Fruit fly (Drosophila melanogaster) whole organism, embryonic: ENCODE results near the gene CG12990.

Experiments
- Adf1 ChIP-seq: fragments of 200-800 bp; sonication (Bioruptor generic); IDR thresholded peaks from 2 replicates; pipeline ENCODE4 v1.3.6; 2022; ENCODE audit warnings: missing biosample characterization, missing genetic modification characterization
- B-H2 ChIP-seq: fragments of 200-800 bp; sonication (Bioruptor generic); optimal IDR thresholded peaks from 2 replicates; lab custom pipeline; 2018; ENCODE audit warnings: missing biosample characterization, mild to moderate bottlenecking, missing genetic modification characterization
- Bdp1 ChIP-seq: fragments of 200-800 bp; sonication (Bioruptor generic); optimal IDR thresholded peaks from 3 replicates; lab custom pipeline; 2016; ENCODE audit warnings: missing biosample characterization, missing genetic modification characterization
- C15 ChIP-seq: fragments of 200-800 bp; sonication (Bioruptor generic); IDR thresholded peaks from 3 replicates; pipeline ENCODE4 v1.3.6; 2022; ENCODE audit warnings: missing biosample characterization, missing genetic modification characterization
- CG1024 ChIP-seq: fragments of 200-800 bp; sonication (Bioruptor generic); IDR thresholded peaks from 2 replicates; pipeline ENCODE4 v1.3.6; 2022; ENCODE audit warnings: missing biosample characterization, missing genetic modification characterization
- CG13296 ChIP-seq: fragments of 200-800 bp; sonication (Bioruptor generic); optimal IDR thresholded peaks from 3 replicates; lab custom pipeline; 2018; ENCODE audit warnings: missing biosample characterization, mild to moderate bottlenecking, missing genetic modification characterization
- CG13894 ChIP-seq: fragments of 200-800 bp; sonication (Bioruptor generic); optimal IDR thresholded peaks from 3 replicates; lab custom pipeline; 2018; ENCODE audit warnings: missing biosample characterization, mild to moderate bottlenecking, missing genetic modification characterization, moderate library complexity
- CG14710 ChIP-seq: fragments of 200-800 bp; sonication (Bioruptor generic); optimal IDR thresholded peaks from 3 replicates; lab custom pipeline; 2019; ENCODE audit warnings: missing biosample characterization, mild to moderate bottlenecking, missing genetic modification characterization, moderate library complexity
- CG15269 ChIP-seq: fragments of 200-800 bp; sonication (Bioruptor generic); optimal IDR thresholded peaks from 2 replicates; lab custom pipeline; 2018; ENCODE audit warnings: missing biosample characterization, mild to moderate bottlenecking, missing genetic modification characterization, moderate library complexity
- CG17912 ChIP-seq: fragments of 200-800 bp; sonication (Bioruptor generic); optimal IDR thresholded peaks from 2 replicates; lab custom pipeline; 2018; ENCODE audit warnings: missing biosample characterization, mild to moderate bottlenecking, missing genetic modification characterization
- CG18764 ChIP-seq: fragments of 200-800 bp; sonication (Bioruptor generic); optimal IDR thresholded peaks from 3 replicates; lab custom pipeline; 2016; ENCODE audit warnings: missing biosample characterization, missing genetic modification characterization
- CG2678 ChIP-seq: fragments of 200-800 bp; sonication (Bioruptor generic); optimal IDR thresholded peaks from 3 replicates; lab custom pipeline; 2019; ENCODE audit warnings: missing biosample characterization, mild to moderate bottlenecking, missing genetic modification characterization, moderate library complexity
- CG30431 ChIP-seq: fragments of 200-800 bp; sonication (Bioruptor generic); optimal IDR thresholded peaks from 2 replicates; lab custom pipeline; 2017; ENCODE audit warnings: missing biosample characterization, missing genetic modification characterization
- CG31441 ChIP-seq: fragments of 200-800 bp; sonication (Bioruptor generic); IDR thresholded peaks from 2 replicates; pipeline ENCODE4 v1.3.6; 2022; ENCODE audit warnings: missing biosample characterization, missing genetic modification characterization
- CG33213 ChIP-seq: fragments of 200-800 bp; sonication (Bioruptor generic); optimal IDR thresholded peaks from 3 replicates; lab custom pipeline; 2016; ENCODE audit warnings: missing biosample characterization, missing genetic modification characterization
- CG43689 ChIP-seq: fragments of 200-800 bp; sonication (Bioruptor generic); IDR thresholded peaks from 2 replicates; pipeline ENCODE4 v1.3.6; 2022; ENCODE audit warnings: missing biosample characterization, missing genetic modification characterization
- CG7745 ChIP-seq: fragments of 200-800 bp; sonication (Bioruptor generic); optimal IDR thresholded peaks from 2 replicates; lab custom pipeline; 2018; ENCODE audit warnings: missing biosample characterization, mild to moderate bottlenecking, missing genetic modification characterization, moderate library complexity
- D19A ChIP-seq: fragments of 200-800 bp; optimal IDR thresholded peaks from 3 replicates; lab custom pipeline; 2019; ENCODE audit warnings: missing biosample characterization, mild to moderate bottlenecking, missing genetic modification characterization, moderate library complexity
- Dek ChIP-seq: fragments of 200-800 bp; sonication (Bioruptor generic); optimal IDR thresholded peaks from 3 replicates; lab custom pipeline; 2019; ENCODE audit warnings: missing biosample characterization, mild to moderate bottlenecking, missing genetic modification characterization, moderate library complexity
- Dfd ChIP-seq, 2 experiments: fragments of >200 bp; optimal IDR thresholded peaks; 2 replicates each; lab custom pipeline; 2017; ENCODE audit warnings: missing biosample characterization in 2 of 2, missing genetic modification characterization in 2 of 2
- HLH54F ChIP-seq: fragments of 200-800 bp; sonication (Bioruptor generic); optimal IDR thresholded peaks from 3 replicates; lab custom pipeline; 2016; ENCODE audit warnings: missing biosample characterization, missing genetic modification characterization
- Hr51 ChIP-seq, 2 experiments: fragments of 200-800 bp; sonication (Bioruptor generic); optimal IDR thresholded peaks; 2 replicates in 1 of 2; 3 replicates in 1 of 2; lab custom pipeline; 2016 to 2018; ENCODE audit warnings: missing biosample characterization in 2 of 2, missing genetic modification characterization in 2 of 2, mild to moderate bottlenecking in 1 of 2, moderate library complexity in 1 of 2
- PHDP ChIP-seq: fragments of 200-800 bp; sonication (Bioruptor generic); optimal IDR thresholded peaks from 3 replicates; lab custom pipeline; 2018; ENCODE audit warnings: missing biosample characterization, mild to moderate bottlenecking, missing genetic modification characterization, moderate library complexity
- Pdp1 ChIP-seq, 2 experiments: fragments of 200-800 bp; sonication (Bioruptor generic); optimal IDR thresholded peaks; 3 replicates each; lab custom pipeline; 2016; ENCODE audit warnings: missing biosample characterization in 2 of 2, missing genetic modification characterization in 2 of 2, mild to moderate bottlenecking in 1 of 2, moderate library complexity in 1 of 2
- Sry-β ChIP-seq: fragments of 200-800 bp; sonication (Bioruptor generic); optimal IDR thresholded peaks from 2 replicates; lab custom pipeline; 2018; ENCODE audit warnings: missing biosample characterization, mild to moderate bottlenecking, missing genetic modification characterization, moderate library complexity
- Sry-δ ChIP-seq: fragments of 200-800 bp; sonication (Bioruptor generic); optimal IDR thresholded peaks from 2 replicates; lab custom pipeline; 2016; ENCODE audit warnings: missing biosample characterization, missing genetic modification characterization
- ase ChIP-seq: fragments of 200-800 bp; sonication (Bioruptor generic); IDR thresholded peaks from 3 replicates; pipeline ENCODE4 v1.3.6; 2022; ENCODE audit warnings: missing biosample characterization, missing genetic modification characterization
- ato ChIP-seq: fragments of 200-800 bp; sonication (Bioruptor generic); IDR thresholded peaks from 2 replicates; pipeline ENCODE4 v1.3.6; 2022; ENCODE audit warnings: missing biosample characterization, missing genetic modification characterization; ENCODE audit not compliant: partially characterized antibody
- bigmax ChIP-seq: fragments of 200-800 bp; sonication (Bioruptor generic); optimal IDR thresholded peaks from 2 replicates; lab custom pipeline; 2018; ENCODE audit warnings: missing biosample characterization, mild to moderate bottlenecking, missing genetic modification characterization
- br ChIP-seq: fragments of >200 bp; optimal IDR thresholded peaks from 2 replicates; lab custom pipeline; 2017
- crc ChIP-seq: fragments of 200-800 bp; sonication (Bioruptor generic); optimal IDR thresholded peaks from 2 replicates; lab custom pipeline; 2016; ENCODE audit warnings: missing biosample characterization, missing genetic modification characterization
- crp ChIP-seq, 2 experiments: fragments of 200-800 bp; sonication (Bioruptor generic); optimal IDR thresholded peaks; 2 replicates in 1 of 2; 3 replicates in 1 of 2; lab custom pipeline; 2017; ENCODE audit warnings: missing biosample characterization in 2 of 2, missing genetic modification characterization in 2 of 2, mild to moderate bottlenecking in 1 of 2, moderate library complexity in 1 of 2
- en ChIP-seq: fragments of 200-800 bp; sonication (Bioruptor generic); optimal IDR thresholded peaks from 2 replicates; lab custom pipeline; 2016; ENCODE audit warnings: missing biosample characterization, missing genetic modification characterization
- exex ChIP-seq: fragments of 200-800 bp; sonication (Bioruptor generic); optimal IDR thresholded peaks from 4 replicates; lab custom pipeline; 2018; ENCODE audit warnings: missing biosample characterization, mild to moderate bottlenecking, missing genetic modification characterization, moderate library complexity
- gcm ChIP-seq: fragments of 200-800 bp; sonication (Bioruptor generic); optimal IDR thresholded peaks from 2 replicates; lab custom pipeline; 2019; ENCODE audit warnings: missing biosample characterization, mild to moderate bottlenecking, missing genetic modification characterization, moderate library complexity
- gcm2 ChIP-seq: fragments of 200-800 bp; sonication (Bioruptor generic); optimal IDR thresholded peaks from 2 replicates; lab custom pipeline; 2016; ENCODE audit warnings: missing biosample characterization, missing genetic modification characterization
- grau ChIP-seq: fragments of 200-800 bp; optimal IDR thresholded peaks from 3 replicates; lab custom pipeline; 2019; ENCODE audit warnings: missing biosample characterization, mild to moderate bottlenecking, missing genetic modification characterization, moderate library complexity
- gt ChIP-seq: fragments of 200-800 bp; sonication (Bioruptor generic); IDR thresholded peaks from 2 replicates; pipeline ENCODE4 v1.3.6; 2022; ENCODE audit warnings: missing biosample characterization, missing genetic modification characterization
- klu ChIP-seq: fragments of 200-800 bp; sonication (Bioruptor generic); IDR thresholded peaks from 2 replicates; pipeline ENCODE4 v1.3.6; 2022; ENCODE audit warnings: missing biosample characterization, missing genetic modification characterization
- mam ChIP-seq: fragments of 200-800 bp; sonication (Bioruptor generic); optimal IDR thresholded peaks from 3 replicates; lab custom pipeline; 2016; ENCODE audit warnings: missing biosample characterization, missing genetic modification characterization
- mirr ChIP-seq: fragments of 200-800 bp; sonication (Bioruptor generic); optimal IDR thresholded peaks from 3 replicates; lab custom pipeline; 2018; ENCODE audit warnings: missing biosample characterization, mild to moderate bottlenecking, missing genetic modification characterization
- pho ChIP-seq: fragments of 200-800 bp; sonication (Bioruptor generic); optimal IDR thresholded peaks from 2 replicates; lab custom pipeline; 2016; ENCODE audit warnings: missing biosample characterization, missing genetic modification characterization
- row ChIP-seq: fragments of 200-800 bp; sonication (Bioruptor generic); IDR thresholded peaks from 3 replicates; pipeline ENCODE4 v1.3.6; 2022; ENCODE audit warnings: missing biosample characterization, missing genetic modification characterization
- sc ChIP-seq, 3 experiments: fragments of >200 bp in 2 of 3; fragments of 200-800 bp in 1 of 3; sonication (Bioruptor generic) in 1 of 3; optimal IDR thresholded peaks; 2 replicates in 2 of 3; 3 replicates in 1 of 3; lab custom pipeline; 2017; ENCODE audit warnings: mild to moderate bottlenecking in 1 of 3, missing biosample characterization in 1 of 3, missing genetic modification characterization in 1 of 3, missing genetic modification reagents in 1 of 3
- slp2 ChIP-seq: fragments of 200-800 bp; sonication (Bioruptor generic); optimal IDR thresholded peaks from 2 replicates; lab custom pipeline; 2016; ENCODE audit warnings: missing biosample characterization, missing genetic modification characterization
- sob ChIP-seq: fragments of 200-800 bp; sonication (Bioruptor generic); IDR thresholded peaks from 2 replicates; pipeline ENCODE4 v1.3.6; 2022; ENCODE audit warnings: missing biosample characterization, missing genetic modification characterization
- sug ChIP-seq: fragments of 200-800 bp; optimal IDR thresholded peaks from 2 replicates; lab custom pipeline; 2019; ENCODE audit warnings: missing biosample characterization, mild to moderate bottlenecking, missing genetic modification characterization, moderate library complexity
- usp ChIP-seq: fragments of >200 bp; optimal IDR thresholded peaks from 2 replicates; lab custom pipeline; 2017; ENCODE audit warnings: missing biosample characterization, missing genetic modification characterization
- zen ChIP-seq: fragments of 200-800 bp; sonication (Bioruptor generic); optimal IDR thresholded peaks from 3 replicates; lab custom pipeline; 2018; ENCODE audit warnings: missing biosample characterization, mild to moderate bottlenecking, missing genetic modification characterization, moderate library complexity

Gene CG12990

DNA sequence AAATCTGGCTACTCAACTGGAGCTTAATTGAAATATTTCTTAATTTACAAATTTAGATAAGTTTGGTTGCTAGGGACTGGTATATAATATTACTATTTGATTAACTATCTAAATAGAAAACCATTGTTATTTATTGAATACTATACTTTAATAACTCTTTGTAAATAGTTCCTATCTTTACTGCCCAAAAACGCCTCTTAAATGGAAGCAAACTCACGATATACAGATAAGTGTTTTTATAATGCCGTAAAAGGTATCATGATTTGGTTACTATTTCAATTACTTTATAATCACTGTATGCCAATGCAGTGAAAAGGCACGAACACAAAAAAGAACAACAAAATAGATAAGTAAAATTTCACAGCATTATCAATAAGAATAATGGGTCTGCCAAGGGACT lies 45.9 kb downstream of the CG12990 start:
- peak in 1 of 2 experiments; percentile 23 for TF ChIP-seq Hr51 (GFP tag; optimal IDR thresholded peaks at IDR 0.05; lab: Kevin White, UChicago)
- peak; percentile 10 for TF ChIP-seq grau (tag; lab: Kevin White, UChicago)
- TF ChIP-seq Pdp1 (GFP tag; optimal IDR thresholded peaks at IDR 0.05; lab: Kevin White, UChicago), result no peak
- TF ChIP-seq slp2 (GFP tag; lab: Kevin White, UChicago), result no peak
- TF ChIP-seq mirr, result peak; percentile 30
- 0 out of 2 replicates have a peak, but pooled peaks have one; percentile 18 for TF ChIP-seq CG31441 (GFP tag; lab: Robert Waterston, UW)
- no peak for TF ChIP-seq br (lab: Kevin White, UChicago)
- no peak for TF ChIP-seq bigmax (GFP tag; lab: Kevin White, UChicago)
- TF ChIP-seq row (GFP tag; lab: Robert Waterston, UW), result peak; percentile 43; the same call in 2 of the 3 replicates
- TF ChIP-seq Sry-β (GFP tag; lab: Kevin White, UChicago), result peak; percentile 79
- TF ChIP-seq CG15269, result peak; percentile 35
- peak; percentile 76 for TF ChIP-seq exex (tag; lab: Kevin White, UChicago)
- peak; percentile 16 for TF ChIP-seq PHDP (tag; lab: Kevin White, UChicago)
- no peak for TF ChIP-seq crp (GFP tag; optimal IDR thresholded peaks at IDR 0.05; lab: Kevin White, UChicago)
- peak; percentile 32 for TF ChIP-seq sug (tag; lab: Kevin White, UChicago)
- no peak for TF ChIP-seq en (GFP tag; lab: Kevin White, UChicago)
- TF ChIP-seq CG13296, result peak; percentile 11
- TF ChIP-seq sc (optimal IDR thresholded peaks at IDR 0.05; lab: Kevin White, UChicago), result no peak
- no peak for TF ChIP-seq sc (GFP tag; optimal IDR thresholded peaks at IDR 0.05; lab: Kevin White, UChicago)
- TF ChIP-seq D19A (tag; lab: Kevin White, UChicago), result no peak
- TF ChIP-seq gcm (GFP tag; lab: Kevin White, UChicago), result peak; percentile 12
- TF ChIP-seq B-H2 (GFP tag; lab: Kevin White, UChicago), result peak; percentile 7
- TF ChIP-seq CG13894 (tag; lab: Kevin White, UChicago), result peak; percentile 46
- TF ChIP-seq CG18764 (GFP tag; lab: Kevin White, UChicago), result no peak
- TF ChIP-seq CG2678 (tag; lab: Kevin White, UChicago), result peak; percentile 43
- TF ChIP-seq, all 482 proteins: peak for 15

- TF ChIP-seq pho (GFP tag; lab: Kevin White, UChicago) (peak; percentile 81), Adf1 (GFP tag; lab: Robert Waterston, UW) (peak; percentile 25; the same call in 1 of the 2 replicates), Sry-δ (GFP tag; lab: Kevin White, UChicago) (peak; percentile 41), CG13894 (tag; lab: Kevin White, UChicago) (peak; percentile 78), sob (GFP tag; lab: Robert Waterston, UW) (peak; percentile 65), CG1024 (GFP tag; lab: Robert Waterston, UW) (0 out of 2 replicates have a peak, but pooled peaks have one; percentile 36), ato (no peak), HLH54F (GFP tag; lab: Kevin White, UChicago) (peak; percentile 84), crc (GFP tag; lab: Kevin White, UChicago) (peak; percentile 71), zen (peak; percentile 62), CG7745 (no peak), Dfd (GFP tag; optimal IDR thresholded peaks at IDR 0.05; lab: Kevin White, UChicago) (no peak), ase (GFP tag; lab: Robert Waterston, UW) (peak; percentile 57; the same call in 2 of the 3 replicates), gcm2 (peak; percentile 31), CG30431 (GFP tag; lab: Kevin White, UChicago) (peak; percentile 54), usp (GFP tag; lab: Kevin White, UChicago) (no peak), CG43689 (GFP tag; lab: Robert Waterston, UW) (0 out of 2 replicates have a peak, but pooled peaks have one; percentile 28), klu (GFP tag; lab: Robert Waterston, UW) (peak; percentile 50), CG17912 (GFP tag; lab: Kevin White, UChicago) (peak; percentile 45), PHDP (tag; lab: Kevin White, UChicago) (peak; percentile 93), gt (GFP tag; lab: Robert Waterston, UW) (no peak), mam (GFP tag; lab: Kevin White, UChicago) (peak; percentile 84), Bdp1 (GFP tag; lab: Kevin White, UChicago) (peak; percentile 61), CG33213 (GFP tag; lab: Kevin White, UChicago) (peak; percentile 51), C15 (GFP tag; lab: Robert Waterston, UW) (0 out of 3 replicates have a peak, but pooled peaks have one; percentile 42), Dek (tag; lab: Kevin White, UChicago) (peak; percentile 84), CG14710 (peak; percentile 65)
Observed at dm6 chrX:17624983-17625401, 46.7 kb downstream of the CG12990 start.
